Fruit fly (Drosophila melanogaster) whole organism, prepupa: ENCODE results near the gene mAChR-C.

Experiments
- Blimp-1 ChIP-seq: fragments of 200-800 bp; sonication (Bioruptor generic); optimal IDR thresholded peaks from 3 replicates; lab custom pipeline; 2017; ENCODE audit warnings: missing biosample characterization, missing genetic modification characterization, mild to moderate bottlenecking, moderate library complexity, missing genetic modification reagents
- CG10669 ChIP-seq: fragments of 200-800 bp; sonication (Bioruptor generic); optimal IDR thresholded peaks from 3 replicates; lab custom pipeline; 2018; ENCODE audit warnings: missing biosample characterization, mild to moderate bottlenecking, missing genetic modification characterization, moderate library complexity
- CG11294 ChIP-seq: fragments of 200-800 bp; sonication (Bioruptor generic); IDR thresholded peaks from 2 replicates; pipeline ENCODE4 v1.3.6; 2022; ENCODE audit warnings: missing biosample characterization, missing genetic modification characterization
- CG11902 ChIP-seq: fragments of 200-800 bp; sonication (Bioruptor generic); optimal IDR thresholded peaks from 3 replicates; lab custom pipeline; 2016; ENCODE audit warnings: missing biosample characterization, missing genetic modification characterization
- CG1621 ChIP-seq: fragments of 200-800 bp; sonication (Bioruptor generic); optimal IDR thresholded peaks from 3 replicates; lab custom pipeline; 2018; ENCODE audit warnings: missing biosample characterization, mild to moderate bottlenecking, missing genetic modification characterization
- CG16779 ChIP-seq: fragments of 200-800 bp; sonication (Bioruptor generic); optimal IDR thresholded peaks from 3 replicates; lab custom pipeline; 2017; ENCODE audit warnings: missing biosample characterization, mild to moderate bottlenecking, missing genetic modification characterization
- CG3032 ChIP-seq: fragments of 200-800 bp; optimal IDR thresholded peaks from 2 replicates; lab custom pipeline; 2019; ENCODE audit warnings: missing biosample characterization, mild to moderate bottlenecking, missing genetic modification characterization, moderate library complexity
- CG31627 ChIP-seq: fragments of 200-800 bp; sonication (Bioruptor generic); optimal IDR thresholded peaks from 3 replicates; lab custom pipeline; 2016; ENCODE audit warnings: missing biosample characterization, missing genetic modification characterization
- CG32006 ChIP-seq: fragments of 200-800 bp; sonication (Bioruptor generic); optimal IDR thresholded peaks from 3 replicates; lab custom pipeline; 2017; ENCODE audit warnings: missing biosample characterization, mild to moderate bottlenecking, missing genetic modification characterization
- CG3919 ChIP-seq: fragments of 200-800 bp; sonication (Bioruptor generic); optimal IDR thresholded peaks from 3 replicates; lab custom pipeline; 2016; ENCODE audit warnings: missing biosample characterization, missing genetic modification characterization
- CG6163 ChIP-seq: fragments of 200-800 bp; sonication (Bioruptor generic); IDR thresholded peaks from 3 replicates; pipeline ENCODE4 v1.3.6; 2022; ENCODE audit warnings: missing biosample characterization, missing genetic modification characterization
- CG6276 ChIP-seq: fragments of 200-800 bp; sonication (Bioruptor generic); optimal IDR thresholded peaks from 2 replicates; lab custom pipeline; 2017; ENCODE audit warnings: missing biosample characterization, mild to moderate bottlenecking, missing genetic modification characterization
- CG6792 ChIP-seq: fragments of 200-800 bp; sonication (Bioruptor generic); optimal IDR thresholded peaks from 3 replicates; lab custom pipeline; 2016; ENCODE audit warnings: missing biosample characterization, missing genetic modification characterization
- CG6808 ChIP-seq: fragments of 200-800 bp; sonication (Bioruptor generic); optimal IDR thresholded peaks from 3 replicates; lab custom pipeline; 2017; ENCODE audit warnings: missing biosample characterization, missing genetic modification characterization, mild to moderate bottlenecking, moderate library complexity, missing genetic modification reagents
- CG7368 ChIP-seq: fragments of 200-800 bp; sonication (Bioruptor generic); optimal IDR thresholded peaks from 3 replicates; lab custom pipeline; 2016; ENCODE audit warnings: missing biosample characterization, missing genetic modification characterization
- CG8319 ChIP-seq: fragments of 200-800 bp; sonication (Bioruptor generic); optimal IDR thresholded peaks from 3 replicates; lab custom pipeline; 2016; ENCODE audit warnings: missing biosample characterization, missing genetic modification characterization
- CG8632 ChIP-seq: fragments of 200-800 bp; sonication (Bioruptor generic); optimal IDR thresholded peaks from 3 replicates; lab custom pipeline; 2016; ENCODE audit warnings: missing biosample characterization, missing genetic modification characterization
- CG9139 ChIP-seq: fragments of 200-800 bp; sonication (Bioruptor generic); optimal IDR thresholded peaks from 3 replicates; lab custom pipeline; 2017; ENCODE audit warnings: missing biosample characterization, mild to moderate bottlenecking, missing genetic modification characterization
- Eip75B ChIP-seq: fragments of 200-800 bp; sonication (Bioruptor generic); optimal IDR thresholded peaks from 3 replicates; lab custom pipeline; 2016; ENCODE audit warnings: missing biosample characterization, missing genetic modification characterization
- Eip78C ChIP-seq: fragments of 200-800 bp; sonication (Bioruptor generic); peaks from one replicate; lab custom pipeline; 2016; ENCODE audit warnings: missing biosample characterization, missing genetic modification characterization
- Eip93F ChIP-seq: fragments of 200-800 bp; sonication (Bioruptor generic); optimal IDR thresholded peaks from 2 replicates; lab custom pipeline; 2016; ENCODE audit warnings: missing biosample characterization, mild to moderate bottlenecking, missing genetic modification characterization
- Ets96B ChIP-seq: fragments of 200-800 bp; optimal IDR thresholded peaks from 2 replicates; lab custom pipeline; 2019; ENCODE audit warnings: missing biosample characterization, mild to moderate bottlenecking, missing genetic modification characterization, moderate library complexity
- Hr38 ChIP-seq: sonication (Bioruptor generic); optimal IDR thresholded peaks from 2 replicates; lab custom pipeline; 2016; ENCODE audit warnings: missing biosample characterization, missing genetic modification characterization
- Hr4 ChIP-seq: fragments of 200-800 bp; sonication (Bioruptor generic); optimal IDR thresholded peaks from 3 replicates; lab custom pipeline; 2016; ENCODE audit warnings: missing biosample characterization, missing genetic modification characterization
- Lpt ChIP-seq: fragments of 200-800 bp; sonication (Bioruptor generic); optimal IDR thresholded peaks from 3 replicates; lab custom pipeline; 2016; ENCODE audit warnings: missing biosample characterization, missing genetic modification characterization
- Met ChIP-seq: fragments of 200-800 bp; sonication (Bioruptor generic); optimal IDR thresholded peaks from 3 replicates; lab custom pipeline; 2016; ENCODE audit warnings: missing biosample characterization, missing genetic modification characterization
- OdsH ChIP-seq: fragments of 200-800 bp; sonication (Bioruptor generic); optimal IDR thresholded peaks from 3 replicates; lab custom pipeline; 2016; ENCODE audit warnings: missing biosample characterization, missing genetic modification characterization
- Smox ChIP-seq: fragments of 200-800 bp; sonication (Bioruptor generic); optimal IDR thresholded peaks from 3 replicates; lab custom pipeline; 2016; ENCODE audit warnings: missing biosample characterization, missing genetic modification characterization
- Sox102F ChIP-seq: fragments of 200-800 bp; sonication (Bioruptor generic); optimal IDR thresholded peaks from 2 replicates; lab custom pipeline; 2016; ENCODE audit warnings: missing biosample characterization, mild to moderate bottlenecking, missing genetic modification characterization
- Sox14 ChIP-seq: fragments of 200-800 bp; sonication (Bioruptor generic); optimal IDR thresholded peaks from 3 replicates; lab custom pipeline; 2016; ENCODE audit warnings: missing biosample characterization, missing genetic modification characterization
- achi ChIP-seq: fragments of 200-800 bp; sonication (Bioruptor generic); optimal IDR thresholded peaks from 3 replicates; lab custom pipeline; 2016; ENCODE audit warnings: missing biosample characterization, missing genetic modification characterization
- acj6 ChIP-seq: fragments of 200-800 bp; sonication (Bioruptor generic); optimal IDR thresholded peaks from 3 replicates; lab custom pipeline; 2016; ENCODE audit warnings: missing biosample characterization, missing genetic modification characterization
- cyc ChIP-seq: fragments of 200-800 bp; sonication (Bioruptor generic); optimal IDR thresholded peaks from 3 replicates; lab custom pipeline; 2016; ENCODE audit warnings: missing biosample characterization, missing genetic modification characterization
- dsx ChIP-seq: fragments of 200-800 bp; optimal IDR thresholded peaks from 3 replicates; lab custom pipeline; 2019; ENCODE audit warnings: missing biosample characterization, mild to moderate bottlenecking, missing genetic modification characterization, moderate library complexity; ENCODE audit not compliant: poor library complexity, severe bottlenecking
- eg ChIP-seq: fragments of 200-800 bp; sonication (Bioruptor generic); IDR thresholded peaks from 3 replicates; pipeline ENCODE4 v1.3.6; 2022; ENCODE audit warnings: missing biosample characterization, missing genetic modification characterization
- fd59A ChIP-seq: fragments of 200-800 bp; sonication (Bioruptor generic); optimal IDR thresholded peaks from 2 replicates; lab custom pipeline; 2017; ENCODE audit warnings: missing biosample characterization, mild to moderate bottlenecking, missing genetic modification characterization, missing genetic modification reagents
- fkh ChIP-seq: fragments of 200-800 bp; sonication (Bioruptor generic); optimal IDR thresholded peaks from 3 replicates; lab custom pipeline; 2017; ENCODE audit warnings: missing biosample characterization, mild to moderate bottlenecking, missing genetic modification characterization, moderate library complexity
- lz ChIP-seq: fragments of 200-800 bp; sonication (Bioruptor generic); optimal IDR thresholded peaks from 3 replicates; lab custom pipeline; 2016; ENCODE audit warnings: missing biosample characterization, missing genetic modification characterization
- net ChIP-seq: fragments of 200-800 bp; sonication (Bioruptor generic); optimal IDR thresholded peaks from 3 replicates; lab custom pipeline; 2016; ENCODE audit warnings: missing biosample characterization, missing genetic modification characterization
- pdm3 ChIP-seq: fragments of 200-800 bp; sonication (Bioruptor generic); optimal IDR thresholded peaks from 3 replicates; lab custom pipeline; 2016; ENCODE audit warnings: missing biosample characterization, missing genetic modification characterization
- spab ChIP-seq: fragments of 200-800 bp; sonication (Bioruptor generic); optimal IDR thresholded peaks from 2 replicates; lab custom pipeline; 2017; ENCODE audit warnings: missing biosample characterization, mild to moderate bottlenecking, missing genetic modification characterization, missing genetic modification reagents
- ss ChIP-seq, 2 experiments: fragments of 200-800 bp; sonication (Bioruptor generic); optimal IDR thresholded peaks; 2 replicates in 1 of 2; 3 replicates in 1 of 2; lab custom pipeline; 2017 to 2018; ENCODE audit warnings: mild to moderate bottlenecking in 2 of 2, missing biosample characterization in 2 of 2, missing genetic modification characterization in 2 of 2, moderate library complexity in 1 of 2
- svp ChIP-seq: fragments of 200-800 bp; sonication (Bioruptor generic); peaks from one replicate; lab custom pipeline; 2016; ENCODE audit warnings: missing biosample characterization, missing genetic modification characterization
- topi ChIP-seq: fragments of 200-800 bp; sonication (Bioruptor generic); optimal IDR thresholded peaks from 3 replicates; lab custom pipeline; 2016; ENCODE audit warnings: missing biosample characterization, missing genetic modification characterization
- vri ChIP-seq: fragments of 200-800 bp; sonication (Bioruptor generic); optimal IDR thresholded peaks from 3 replicates; lab custom pipeline; 2016; ENCODE audit warnings: missing biosample characterization, mild to moderate bottlenecking, missing genetic modification characterization

The mAChR-C gene

DNA sequence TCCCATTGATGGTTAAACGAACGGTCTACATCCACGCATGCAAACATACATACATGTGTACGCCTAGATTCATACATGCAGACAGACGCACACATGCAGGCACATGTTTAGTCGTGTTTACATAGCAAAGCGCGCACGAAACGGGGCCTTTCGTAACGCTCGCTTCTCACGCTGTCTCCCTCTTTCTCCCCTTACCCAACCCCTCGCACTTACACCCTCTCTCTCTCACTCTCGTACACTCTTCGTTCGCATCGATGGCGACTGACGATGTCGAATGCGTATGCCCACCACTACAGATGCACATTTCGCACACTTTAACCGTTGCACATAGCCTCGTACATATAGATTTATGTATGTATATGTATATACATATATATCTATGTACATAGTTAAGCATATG lies 33.6 kb upstream of the mAChR-C start:
- TF ChIP-seq Ets96B (tag; lab: Kevin White, UChicago) (no peak), eg (GFP tag; lab: Robert Waterston, UW) (peak; percentile 54; the same call in 2 of the 3 replicates), CG16779 (tag; lab: Kevin White, UChicago) (no peak), dsx (GFP tag; lab: Kevin White, UChicago) (peak; percentile 9), CG6808 (GFP tag; lab: Kevin White, UChicago) (peak; percentile 16), CG1621 (tag; lab: Kevin White, UChicago) (peak; percentile 48), ss (GFP tag; optimal IDR thresholded peaks at IDR 0.05; lab: Kevin White, UChicago) (peak; percentile 62 to 71), svp (GFP tag; lab: Kevin White, UChicago) (peak; percentile 24), Eip78C (GFP tag; lab: Kevin White, UChicago) (peak; percentile 19), vri (GFP tag; lab: Kevin White, UChicago) (no peak), CG6163 (GFP tag; lab: Robert Waterston, UW) (peak; percentile 65; the same call in 1 of the 3 replicates), CG6276 (peak; percentile 0), fkh (GFP tag; lab: Kevin White, UChicago) (peak; percentile 87), Smox (no peak)

DNA sequence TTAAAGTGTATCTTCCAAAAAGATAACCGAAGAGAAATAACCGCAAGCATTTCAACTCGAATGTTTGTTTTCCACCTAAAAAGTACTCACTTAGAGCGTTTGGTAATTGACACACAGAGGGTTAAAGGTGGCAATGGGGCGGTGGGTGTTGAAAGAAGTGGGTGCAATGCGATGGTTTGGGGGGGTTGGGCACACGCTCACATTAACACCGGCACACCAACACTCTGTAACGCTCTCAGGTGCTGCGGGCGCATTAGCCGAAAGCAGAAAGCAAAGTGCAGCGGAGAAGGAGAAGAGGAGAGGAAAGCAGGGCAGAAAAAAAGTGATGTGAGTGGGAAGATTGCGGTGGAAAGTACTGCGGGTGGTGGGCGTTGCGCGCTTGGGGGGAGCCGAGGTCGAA lies 32.6 kb upstream of the mAChR-C start:
- no peak for TF ChIP-seq fd59A (GFP tag; lab: Kevin White, UChicago)
- TF ChIP-seq CG32006 (GFP tag; lab: Kevin White, UChicago): peak; percentile 43
- no peak for TF ChIP-seq Lpt (GFP tag; lab: Kevin White, UChicago)

DNA sequence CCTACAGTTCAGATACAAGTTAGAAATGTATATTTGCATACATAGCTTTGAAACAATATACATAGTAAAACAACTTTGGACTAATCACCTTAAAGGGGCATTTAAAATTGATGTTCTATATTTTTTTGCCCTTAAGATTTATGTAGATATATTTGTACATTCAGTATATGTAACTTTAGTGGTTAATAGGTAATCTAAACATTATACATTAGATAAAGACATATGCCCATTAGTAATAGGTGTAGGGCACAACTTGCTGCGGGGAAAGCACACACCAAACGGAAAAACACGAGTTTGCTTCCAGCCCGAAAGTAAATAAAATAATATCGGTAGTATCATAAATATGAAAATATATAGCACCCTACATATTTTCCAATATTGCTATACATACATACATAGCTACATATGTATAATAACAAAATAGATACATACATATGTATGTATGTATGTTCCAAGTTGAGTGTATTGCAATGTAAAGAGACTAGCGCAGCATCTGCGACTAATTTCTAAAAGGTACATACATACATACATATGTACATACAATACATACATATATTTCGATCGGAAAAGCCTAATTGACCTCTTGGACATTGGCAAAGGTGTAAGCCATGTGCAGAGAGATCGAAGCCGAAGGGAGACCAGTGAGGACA lies 30.9 kb upstream of the mAChR-C start, which contains the start of gene CG43736:
TSS of gene CG43736 (plus strand) at position 600 of the 650 bp plus-strand sequence.
- TF ChIP-seq CG6792: peak; percentile 90
- TF ChIP-seq CG1621 (tag; lab: Kevin White, UChicago): peak; percentile 88
- no peak for TF ChIP-seq Hr38 (GFP tag; lab: Kevin White, UChicago)
- peak; percentile 84 for TF ChIP-seq CG11294 (GFP tag; lab: Robert Waterston, UW)
- peak; percentile 93 for TF ChIP-seq cyc (GFP tag; lab: Kevin White, UChicago)
- TF ChIP-seq acj6: peak; percentile 94
- TF ChIP-seq net (GFP tag; lab: Kevin White, UChicago): peak; percentile 94
- TF ChIP-seq Ets96B (tag; lab: Kevin White, UChicago): peak; percentile 96
- TF ChIP-seq CG31627: peak; percentile 94
- peak; percentile 93 for TF ChIP-seq Eip75B (GFP tag; lab: Kevin White, UChicago)
- TF ChIP-seq CG3032 (tag; lab: Kevin White, UChicago): peak; percentile 96
- peak; percentile 87 for TF ChIP-seq CG6163 (GFP tag; lab: Robert Waterston, UW)
- peak; percentile 91 for TF ChIP-seq Sox102F (GFP tag; lab: Kevin White, UChicago)
- TF ChIP-seq CG7368 (GFP tag; lab: Kevin White, UChicago): peak; percentile 86
- peak; percentile 93 for TF ChIP-seq CG3919
- peak; percentile 93 for TF ChIP-seq dsx (GFP tag; lab: Kevin White, UChicago)
- peak; percentile 96 for TF ChIP-seq Lpt (GFP tag; lab: Kevin White, UChicago)
- TF ChIP-seq svp (GFP tag; lab: Kevin White, UChicago): peak; percentile 99
- TF ChIP-seq Sox14 (GFP tag; lab: Kevin White, UChicago): peak; percentile 96
- TF ChIP-seq CG9139 (GFP tag; lab: Kevin White, UChicago): peak; percentile 86
- TF ChIP-seq CG10669 (GFP tag; lab: Kevin White, UChicago): peak; percentile 94
- peak; percentile 92 for TF ChIP-seq spab (GFP tag; lab: Kevin White, UChicago)
- peak; percentile 94 for TF ChIP-seq lz
- TF ChIP-seq Hr4 (GFP tag; lab: Kevin White, UChicago): peak; percentile 96
- peak; percentile 95 for TF ChIP-seq OdsH (GFP tag; lab: Kevin White, UChicago)
- TF ChIP-seq CG6808 (GFP tag; lab: Kevin White, UChicago): peak; percentile 94
- peak; percentile 94 for TF ChIP-seq achi (GFP tag; lab: Kevin White, UChicago)
- TF ChIP-seq Eip78C (GFP tag; lab: Kevin White, UChicago): peak; percentile 99
- peak; percentile 74 for TF ChIP-seq CG8319 (GFP tag; lab: Kevin White, UChicago)
- TF ChIP-seq pdm3 (GFP tag; lab: Kevin White, UChicago): peak; percentile 95
- peak; percentile 92 for TF ChIP-seq CG8632 (GFP tag; lab: Kevin White, UChicago)
- TF ChIP-seq Eip93F (GFP tag; lab: Kevin White, UChicago): peak; percentile 52
- TF ChIP-seq topi (GFP tag; lab: Kevin White, UChicago): peak; percentile 96
- peak; percentile 79 for TF ChIP-seq CG11902 (GFP tag; lab: Kevin White, UChicago)
- TF ChIP-seq Blimp-1 (GFP tag; lab: Kevin White, UChicago): peak; percentile 80
- TF ChIP-seq Met (GFP tag; lab: Kevin White, UChicago): peak; percentile 96
- TF ChIP-seq Smox: peak; percentile 94
- peak; percentile 91 for TF ChIP-seq eg (GFP tag; lab: Robert Waterston, UW)
